Worm (Caenorhabditis elegans) whole organism, early embryonic: ENCODE measurements around the gene rpt-4.
A peak's percentile ranks its signal among the peaks of the same experiment; 100 is the strongest.

Experiments
- B0310.2 ChIP-seq: sonication (generic microtip); optimal IDR thresholded peaks from 2 replicates; lab custom pipeline; 2016; ENCODE audit warnings: mild to moderate bottlenecking, missing genetic modification characterization, missing compliant biosample characterization
- F13C5.2 ChIP-seq: sonication (generic microtip); optimal IDR thresholded peaks from 2 replicates; lab custom pipeline; 2017; ENCODE audit warnings: mild to moderate bottlenecking, missing genetic modification characterization, inconsistent platforms, missing compliant biosample characterization
- aly-1 ChIP-seq: sonication (generic microtip); optimal IDR thresholded peaks from 2 replicates; lab custom pipeline; 2016; ENCODE audit warnings: missing genetic modification characterization, missing compliant biosample characterization
- ama-1 ChIP-seq: fragments of 150-350 bp; optimal IDR thresholded peaks from 2 replicates; lab custom pipeline; 2014
- ceh-13 ChIP-seq: fragments of 200-800 bp; sonication (Bioruptor generic); optimal IDR thresholded peaks from 2 replicates; lab custom pipeline; 2018; ENCODE audit warnings: mild to moderate bottlenecking, missing genetic modification characterization, missing compliant biosample characterization
- ceh-36 ChIP-seq: sonication (generic microtip); optimal IDR thresholded peaks from 2 replicates; lab custom pipeline; 2016; ENCODE audit warnings: missing genetic modification characterization, inconsistent platforms, missing compliant biosample characterization
- ets-7 ChIP-seq: sonication (generic microtip); optimal IDR thresholded peaks from 2 replicates; lab custom pipeline; 2016; ENCODE audit warnings: missing genotype, missing genetic modification characterization, missing compliant biosample characterization
- flt-1 ChIP-seq: fragments of 200-800 bp; sonication (Bioruptor generic); IDR thresholded peaks from 2 replicates; pipeline ENCODE4 v1.3.6; 2022; ENCODE audit warnings: missing genetic modification characterization, missing compliant biosample characterization
- hmbx-1 ChIP-seq: sonication (generic microtip); optimal IDR thresholded peaks from 2 replicates; lab custom pipeline; 2016; ENCODE audit warnings: mild to moderate bottlenecking, missing genetic modification characterization, missing compliant biosample characterization
- hmg-4 ChIP-seq: fragments of 200-800 bp; sonication (Bioruptor generic); optimal IDR thresholded peaks from 2 replicates; lab custom pipeline; 2018; ENCODE audit warnings: mild to moderate bottlenecking, missing genetic modification characterization, missing compliant biosample characterization
- hnd-1 ChIP-seq: sonication (generic microtip); optimal IDR thresholded peaks from 2 replicates; lab custom pipeline; 2016; ENCODE audit warnings: missing genetic modification characterization, missing compliant biosample characterization
- pes-1 ChIP-seq: fragments of 200-800 bp; sonication (Bioruptor generic); IDR thresholded peaks from 2 replicates; pipeline ENCODE4 v1.3.6; 2022; ENCODE audit warnings: missing genetic modification reagents, missing genetic modification characterization, missing compliant biosample characterization
- scrt-1 ChIP-seq: fragments of 200-800 bp; sonication (Bioruptor generic); IDR thresholded peaks from 2 replicates; pipeline ENCODE4 v1.3.6; 2022; ENCODE audit warnings: missing genetic modification characterization, missing compliant biosample characterization
- sea-1 ChIP-seq: fragments of 200-800 bp; sonication (Bioruptor generic); conservative IDR thresholded peaks from 2 replicates; pipeline ENCODE4 v1.3.6; 2022; ENCODE audit warnings: missing genetic modification characterization, missing compliant biosample characterization
- tbx-11 ChIP-seq: fragments of 200-800 bp; sonication (Bioruptor generic); IDR thresholded peaks from 2 replicates; pipeline ENCODE4 v1.3.6; 2022; ENCODE audit warnings: missing genetic modification characterization, missing compliant biosample characterization
- tbx-37 ChIP-seq: fragments of 200-800 bp; sonication (Bioruptor generic); conservative IDR thresholded peaks from 2 replicates; pipeline ENCODE4 v1.3.6; 2022; ENCODE audit warnings: missing genetic modification reagents, missing genetic modification characterization, missing compliant biosample characterization
- tra-4 ChIP-seq: sonication (generic microtip); optimal IDR thresholded peaks from 2 replicates; lab custom pipeline; 2017; ENCODE audit warnings: missing genetic modification characterization, missing compliant biosample characterization

rpt-4 gene

DNA sequence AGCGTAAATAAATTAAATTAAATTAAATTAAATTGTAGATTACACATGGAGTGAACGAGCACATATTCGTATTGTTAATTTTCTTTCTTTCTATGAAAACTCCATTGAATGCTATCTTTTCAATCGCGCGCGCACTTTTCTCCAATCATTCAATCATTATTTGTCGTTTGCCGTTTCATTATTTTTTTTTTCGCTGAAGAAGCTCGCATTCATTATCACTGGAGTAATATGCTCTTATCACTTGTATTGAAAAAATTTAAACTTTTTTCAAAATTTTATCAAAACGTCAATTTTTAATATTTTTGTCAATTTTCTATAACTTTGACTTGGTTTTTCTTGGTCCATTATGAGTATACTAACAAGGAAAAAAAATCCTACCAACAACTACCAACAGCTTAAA lies 19.5 kb upstream of the rpt-4 start:
- TF ChIP-seq B0310.2 (no peak), hnd-1 (tag; lab: Kevin White, UChicago) (no peak), hmg-4 (GFP tag; lab: Kevin White, UChicago) (no peak), scrt-1 (GFP tag; lab: Robert Waterston, UW) (no peak), ceh-13 (GFP tag; lab: Kevin White, UChicago) (no peak), ceh-36 (tag; lab: Kevin White, UChicago) (no peak), pes-1 (GFP tag; lab: Robert Waterston, UW) (no peak), F13C5.2 (tag; lab: Kevin White, UChicago) (no peak), ets-7 (tag; lab: Kevin White, UChicago) (no peak), tbx-37 (GFP tag; lab: Robert Waterston, UW) (no peak)

DNA sequence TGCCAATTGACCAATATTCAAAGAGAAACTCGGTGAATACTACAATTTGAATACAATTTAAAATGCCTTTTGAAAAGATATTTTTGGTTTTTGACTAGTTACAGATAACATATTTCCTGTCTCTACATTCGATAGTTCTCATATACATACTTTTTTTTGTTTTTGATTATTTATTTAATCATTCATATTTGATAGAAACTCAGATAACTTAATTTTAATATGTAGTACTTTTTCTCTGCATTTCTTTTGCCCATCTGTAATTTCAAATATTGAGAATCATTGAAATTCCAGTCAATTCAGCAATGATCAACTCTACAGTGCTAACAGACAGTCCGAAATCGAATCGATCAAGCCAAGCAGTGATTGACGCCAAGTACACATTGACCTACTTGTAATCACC lies 15.0 kb upstream of the rpt-4 start, which contains the start of gene C23H3.2:
C23H3.2 (plus strand) TSS at position 301 of the 400 bp plus-strand sequence.
- TF ChIP-seq hmg-4 (GFP tag; lab: Kevin White, UChicago): no peak

DNA sequence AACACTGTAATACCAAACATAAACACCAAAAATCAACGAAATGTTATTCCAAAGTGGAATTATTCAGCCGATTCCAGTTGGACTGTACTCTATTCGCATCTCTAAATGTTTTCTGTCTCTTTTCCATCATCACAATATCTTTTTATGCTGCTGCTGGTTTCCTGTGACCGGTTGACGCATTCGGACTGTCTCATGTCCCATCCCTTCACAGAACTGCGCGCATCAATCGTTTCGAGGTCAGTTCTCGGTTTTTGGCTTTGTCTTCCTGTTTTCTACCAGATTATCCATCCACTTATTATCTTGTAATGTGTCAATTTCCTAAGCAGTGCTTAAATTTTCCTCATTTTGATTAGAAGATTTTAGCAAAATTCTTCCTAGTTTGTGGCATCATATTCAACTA lies 14.0 kb upstream of the rpt-4 start:
- TF ChIP-seq tbx-11 (GFP tag; lab: Robert Waterston, UW) (no peak), hmg-4 (GFP tag; lab: Kevin White, UChicago) (no peak), tra-4 (tag; lab: Kevin White, UChicago) (no peak), B0310.2 (no peak), hnd-1 (tag; lab: Kevin White, UChicago) (no peak), flt-1 (GFP tag; lab: Robert Waterston, UW) (no peak), scrt-1 (GFP tag; lab: Robert Waterston, UW) (no peak), ama-1 (lab: Kevin White, UChicago) (no peak), ceh-36 (tag; lab: Kevin White, UChicago) (no peak), ceh-13 (GFP tag; lab: Kevin White, UChicago) (no peak), pes-1 (GFP tag; lab: Robert Waterston, UW) (no peak)

ce11 chrII:57873-58272 lies 11.9 kb upstream of the rpt-4 start:
- TF ChIP-seq ama-1 (lab: Kevin White, UChicago) (no peak), hmbx-1 (tag; lab: Kevin White, UChicago) (no peak), tbx-11 (GFP tag; lab: Robert Waterston, UW) (no peak), tra-4 (tag; lab: Kevin White, UChicago) (no peak), pes-1 (GFP tag; lab: Robert Waterston, UW) (no peak), ceh-13 (GFP tag; lab: Kevin White, UChicago) (no peak), hnd-1 (tag; lab: Kevin White, UChicago) (no peak), tbx-37 (GFP tag; lab: Robert Waterston, UW) (no peak), sea-1 (GFP tag; lab: Robert Waterston, UW) (no peak), hmg-4 (GFP tag; lab: Kevin White, UChicago) (no peak)

ce11 chrII:57370-57769 lies 11.4 kb upstream of the rpt-4 start, which contains the start of gene ascc-1:
Gene ascc-1, plus strand, starts transcription at chrII:57670.
- TF ChIP-seq aly-1 (no peak), B0310.2 (no peak), sea-1 (GFP tag; lab: Robert Waterston, UW) (no peak), ceh-13 (GFP tag; lab: Kevin White, UChicago) (no peak), hmg-4 (GFP tag; lab: Kevin White, UChicago) (no peak), ama-1 (lab: Kevin White, UChicago) (no peak), ceh-36 (tag; lab: Kevin White, UChicago) (no peak)

DNA sequence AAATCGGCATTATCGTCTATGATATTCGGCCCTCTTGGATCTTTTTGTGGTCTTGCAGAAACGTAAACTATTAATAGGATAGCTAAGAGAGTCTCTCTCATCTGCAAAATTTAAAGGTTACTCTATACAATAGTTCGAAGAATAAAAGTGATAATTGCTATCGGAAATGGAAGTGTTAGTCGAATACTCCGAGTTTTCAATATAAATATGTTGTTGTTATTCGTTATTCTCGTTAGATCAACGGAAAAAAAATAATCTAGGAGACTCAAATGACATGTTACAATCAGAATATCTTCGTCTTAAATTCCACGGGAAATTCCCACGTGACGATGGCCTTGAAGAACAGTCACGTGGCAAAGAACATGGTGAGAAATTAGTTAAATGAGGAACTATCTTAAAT lies 9.2 kb upstream of the rpt-4 start, which contains the start of gene tre-5:
tre-5 (minus strand) TSS at position 101 of the 400 bp plus-strand sequence.
- no peak for TF ChIP-seq scrt-1 (GFP tag; lab: Robert Waterston, UW)
- TF ChIP-seq tbx-11 (GFP tag; lab: Robert Waterston, UW): no peak
- no peak for TF ChIP-seq F13C5.2 (tag; lab: Kevin White, UChicago)
- no peak for TF ChIP-seq ama-1 (lab: Kevin White, UChicago)
- no peak for TF ChIP-seq ceh-13 (GFP tag; lab: Kevin White, UChicago)
- no peak for TF ChIP-seq B0310.2

DNA sequence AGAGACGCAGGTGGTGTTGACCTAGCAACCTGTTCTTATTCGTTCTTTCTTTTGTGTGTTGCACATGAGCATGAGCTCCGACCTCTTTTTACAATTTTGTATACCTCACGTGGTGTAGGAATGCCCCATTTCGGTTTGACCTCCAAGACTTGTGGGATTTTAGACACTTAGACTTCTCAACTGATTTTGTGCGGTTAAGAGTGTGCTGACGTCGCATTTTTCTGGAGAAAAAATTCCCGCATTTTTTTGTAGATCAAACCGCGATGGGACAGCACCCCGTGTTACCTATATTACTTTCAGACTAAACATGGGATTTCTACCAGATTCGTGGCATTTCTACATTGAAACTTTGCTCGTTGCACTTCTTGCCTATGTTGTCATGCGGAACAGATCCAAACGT lies 5.3 kb upstream of the rpt-4 start, which contains the start of gene sptl-1:
sptl-1 (plus strand) TSS at position 301 of the 400 bp plus-strand sequence.
- TF ChIP-seq tra-4 (tag; lab: Kevin White, UChicago): no peak
- TF ChIP-seq ama-1 (lab: Kevin White, UChicago): no peak
- TF ChIP-seq flt-1 (GFP tag; lab: Robert Waterston, UW): no peak
- no peak for TF ChIP-seq ets-7 (tag; lab: Kevin White, UChicago)
- no peak for TF ChIP-seq hmbx-1 (tag; lab: Kevin White, UChicago)

ce11 chrII:50862-51261 lies 4.8 kb upstream of the rpt-4 start:
- TF ChIP-seq ama-1 (lab: Kevin White, UChicago) (no peak), hmbx-1 (tag; lab: Kevin White, UChicago) (peak; percentile 37)

DNA sequence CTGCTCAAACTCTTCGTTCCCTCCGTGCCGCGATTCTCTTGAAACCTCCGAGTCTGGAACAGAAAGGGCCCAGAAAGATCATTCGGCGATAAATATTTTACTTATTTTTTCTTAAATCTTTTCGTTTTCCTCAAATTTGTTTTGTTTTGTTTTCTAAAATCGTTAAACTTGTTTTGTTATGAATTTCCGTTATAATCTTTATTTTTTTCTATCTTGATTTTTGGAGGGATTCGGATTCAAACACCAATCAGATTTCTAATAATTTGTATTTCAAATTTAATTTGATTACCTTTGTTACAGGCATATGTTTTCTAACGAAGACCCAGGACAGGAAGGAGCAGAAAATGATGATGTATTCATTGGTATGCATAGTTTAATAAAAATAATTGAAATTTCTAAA lies 1.3 kb upstream of the rpt-4 start, which contains the start of gene C23H3.5:
C23H3.5 (plus strand) TSS at position 301 of the 400 bp plus-strand sequence.
- no peak for TF ChIP-seq ceh-36 (tag; lab: Kevin White, UChicago)
- no peak for TF ChIP-seq ama-1 (lab: Kevin White, UChicago)
- no peak for TF ChIP-seq sea-1 (GFP tag; lab: Robert Waterston, UW)
